Worm (Caenorhabditis elegans) whole organism, L1 larva: Measurements from ENCODE around the gene ears-2.
A peak's percentile ranks its signal among the peaks of the same experiment; 100 is the strongest.

Experiments
- C16A3.4 ChIP-seq: fragments of 150-350 bp; optimal IDR thresholded peaks from 2 replicates; lab custom pipeline; 2014; ENCODE audit warnings: missing biosample characterization, missing genetic modification characterization
- F16B12.6 ChIP-seq: fragments of 150-350 bp; optimal IDR thresholded peaks from 2 replicates; lab custom pipeline; 2014; ENCODE audit warnings: missing biosample characterization, missing genetic modification characterization
- aha-1 ChIP-seq: fragments of 150-350 bp; optimal IDR thresholded peaks from 2 replicates; lab custom pipeline; 2014; ENCODE audit warnings: missing biosample characterization, missing genetic modification characterization
- alr-1 ChIP-seq: fragments of 200-800 bp; sonication (Bioruptor generic); optimal IDR thresholded peaks from 2 replicates; lab custom pipeline; 2018; ENCODE audit warnings: borderline replicate concordance, mild to moderate bottlenecking, missing genetic modification characterization, missing compliant biosample characterization
- ama-1 ChIP-seq: fragments of 150-350 bp; optimal IDR thresholded peaks from 2 replicates; lab custom pipeline; 2014
- ceh-63 ChIP-seq: fragments of 200-800 bp; sonication (Bioruptor generic); optimal IDR thresholded peaks from 2 replicates; lab custom pipeline; 2018; ENCODE audit warnings: mild to moderate bottlenecking, missing genetic modification characterization, missing compliant biosample characterization
- ceh-8 ChIP-seq: fragments of 200-800 bp; sonication (Bioruptor generic); optimal IDR thresholded peaks from 2 replicates; lab custom pipeline; 2018; ENCODE audit warnings: mild to moderate bottlenecking, missing genetic modification characterization, moderate library complexity, missing compliant biosample characterization
- ceh-82 ChIP-seq, 3 experiments: fragments of 150-350 bp in 1 of 3; sonication (generic microtip) in 2 of 3; optimal IDR thresholded peaks; 2 replicates each; lab custom pipeline; 2014 to 2017; ENCODE audit warnings: missing biosample characterization in 3 of 3, missing genetic modification characterization in 3 of 3
- ceh-88 ChIP-seq: fragments of 200-800 bp; sonication (Bioruptor generic); IDR thresholded peaks from 2 replicates; pipeline ENCODE4 v1.3.6; 2022; ENCODE audit warnings: missing genetic modification characterization, missing compliant biosample characterization
- ceh-90 ChIP-seq: sonication (generic microtip); optimal IDR thresholded peaks from 2 replicates; lab custom pipeline; 2016; ENCODE audit warnings: missing genetic modification characterization, missing compliant biosample characterization
- dpl-1 ChIP-seq, 3 experiments: fragments of 150-350 bp in 2 of 3; sonication (generic microtip) in 1 of 3; optimal IDR thresholded peaks; 2 replicates each; lab custom pipeline; 2014 to 2017; ENCODE audit warnings: missing biosample characterization in 3 of 3, missing genetic modification characterization in 3 of 3, missing genetic modification reagents in 3 of 3
- efl-1 ChIP-seq, 4 experiments: fragments of 150-350 bp; optimal IDR thresholded peaks in 3 of 4; peaks in 1 of 4; 1 replicate in 1 of 4; 2 replicates in 3 of 4; lab custom pipeline; 2014; ENCODE audit warnings: missing biosample characterization in 2 of 4, missing genetic modification characterization in 2 of 4, missing genetic modification reagents in 2 of 4
- egl-27 ChIP-seq, 2 experiments: fragments of 150-350 bp in 1 of 2; sonication (generic microtip); optimal IDR thresholded peaks; 3 replicates each; lab custom pipeline; 2017 to 2018; ENCODE audit warnings: missing biosample characterization in 2 of 2, missing genetic modification characterization in 2 of 2, missing genetic modification reagents in 2 of 2
- elt-2 ChIP-seq: sonication (generic microtip); optimal IDR thresholded peaks from 2 replicates; lab custom pipeline; 2016; ENCODE audit warnings: missing genetic modification characterization, mild to moderate bottlenecking, inconsistent platforms, missing compliant biosample characterization, missing genetic modification reagents
- elt-3 ChIP-seq, 6 experiments: fragments of 150-350 bp in 1 of 6; sonication (generic microtip); optimal IDR thresholded peaks; 2 replicates each; lab custom pipeline; 2017 to 2018; ENCODE audit warnings: missing biosample characterization in 6 of 6, missing genetic modification characterization in 6 of 6, inconsistent platforms in 1 of 6
- fkh-10 ChIP-seq: sonication (generic microtip); optimal IDR thresholded peaks from 2 replicates; lab custom pipeline; 2017; ENCODE audit warnings: missing biosample characterization, missing genetic modification reagents, missing genetic modification characterization
- fkh-4 ChIP-seq: sonication (generic microtip); optimal IDR thresholded peaks from 2 replicates; lab custom pipeline; 2016; ENCODE audit warnings: missing compliant biosample characterization, missing genetic modification characterization, borderline replicate concordance
- fkh-8 ChIP-seq: sonication (generic microtip); optimal IDR thresholded peaks from 2 replicates; lab custom pipeline; 2016; ENCODE audit warnings: mild to moderate bottlenecking, missing genetic modification characterization, missing compliant biosample characterization
- fos-1 ChIP-seq: fragments of 150-350 bp; optimal IDR thresholded peaks from 2 replicates; lab custom pipeline; 2014; ENCODE audit warnings: missing biosample characterization, missing genetic modification characterization
- hpl-2 ChIP-seq: fragments of 150-350 bp; optimal IDR thresholded peaks from 2 replicates; lab custom pipeline; 2014; ENCODE audit warnings: missing biosample characterization, missing genetic modification reagents, missing genetic modification characterization
- jun-1 ChIP-seq: fragments of 150-350 bp; optimal IDR thresholded peaks from 2 replicates; lab custom pipeline; 2014; ENCODE audit warnings: missing biosample characterization, missing genetic modification reagents, missing genetic modification characterization
- lin-14 ChIP-seq: fragments of 200-800 bp; sonication (Bioruptor generic); optimal IDR thresholded peaks from 2 replicates; lab custom pipeline; 2018; ENCODE audit warnings: mild to moderate bottlenecking, missing genetic modification characterization, moderate library complexity, missing compliant biosample characterization
- lin-15B ChIP-seq: fragments of 150-350 bp; sonication (generic microtip); optimal IDR thresholded peaks from 3 replicates; lab custom pipeline; 2014; ENCODE audit warnings: missing biosample characterization, missing genetic modification characterization
- lin-35 ChIP-seq, 2 experiments: fragments of 150-350 bp; optimal IDR thresholded peaks; 2 replicates each; lab custom pipeline; 2014; ENCODE audit warnings: missing biosample characterization in 2 of 2, missing genetic modification characterization in 2 of 2, missing genetic modification reagents in 2 of 2
- lir-3 ChIP-seq: sonication (generic microtip); optimal IDR thresholded peaks from 2 replicates; lab custom pipeline; 2016; ENCODE audit warnings: mild to moderate bottlenecking, missing genetic modification characterization, moderate library complexity, missing compliant biosample characterization; ENCODE audit not compliant: poor library complexity
- mdl-1 ChIP-seq, 2 experiments: fragments of 150-350 bp; optimal IDR thresholded peaks; 2 replicates each; lab custom pipeline; 2014 to 2017; ENCODE audit warnings: missing biosample characterization in 2 of 2, missing genetic modification characterization in 2 of 2, inconsistent platforms in 1 of 2
- mef-2 ChIP-seq: fragments of 150-350 bp; optimal IDR thresholded peaks from 2 replicates; lab custom pipeline; 2014; ENCODE audit warnings: missing biosample characterization, missing genetic modification characterization
- nhr-19 ChIP-seq: fragments of 200-800 bp; sonication (Bioruptor generic); conservative IDR thresholded peaks from 2 replicates; pipeline ENCODE4 v1.3.6; 2022; ENCODE audit warnings: missing genetic modification characterization, missing compliant biosample characterization
- nhr-20 ChIP-seq: sonication (generic microtip); optimal IDR thresholded peaks from 2 replicates; lab custom pipeline; 2016; ENCODE audit warnings: mild to moderate bottlenecking, missing genetic modification characterization, missing compliant biosample characterization
- nhr-28 ChIP-seq: fragments of 150-350 bp; optimal IDR thresholded peaks from 2 replicates; lab custom pipeline; 2014; ENCODE audit warnings: missing biosample characterization, missing genetic modification characterization
- nhr-77 ChIP-seq: fragments of 150-350 bp; optimal IDR thresholded peaks from 2 replicates; lab custom pipeline; 2014; ENCODE audit warnings: missing biosample characterization, missing genetic modification characterization
- nhr-85 ChIP-seq: sonication (generic microtip); peaks from one replicate; lab custom pipeline; 2016; ENCODE audit warnings: missing genetic modification characterization, inconsistent platforms, missing compliant biosample characterization
- nhr-90 ChIP-seq: sonication (generic microtip); optimal IDR thresholded peaks from 2 replicates; lab custom pipeline; 2016; ENCODE audit warnings: mild to moderate bottlenecking, missing genetic modification characterization, missing compliant biosample characterization; ENCODE audit not compliant: poor library complexity
- pax-3 ChIP-seq: fragments of 200-800 bp; sonication (Bioruptor generic); optimal IDR thresholded peaks from 2 replicates; lab custom pipeline; 2018; ENCODE audit warnings: mild to moderate bottlenecking, missing genetic modification characterization, moderate library complexity, missing compliant biosample characterization
- skn-1 ChIP-seq: fragments of 150-350 bp; optimal IDR thresholded peaks from 2 replicates; lab custom pipeline; 2014; ENCODE audit warnings: missing biosample characterization, missing genetic modification characterization
- sox-4 ChIP-seq: sonication (generic microtip); optimal IDR thresholded peaks from 2 replicates; lab custom pipeline; 2016; ENCODE audit warnings: missing genetic modification characterization, missing compliant biosample characterization
- sup-37 ChIP-seq: fragments of 200-800 bp; sonication (Bioruptor generic); optimal IDR thresholded peaks from 2 replicates; lab custom pipeline; 2018; ENCODE audit warnings: mild to moderate bottlenecking, missing genetic modification characterization, missing compliant biosample characterization
- tbx-2 ChIP-seq: sonication (generic microtip); optimal IDR thresholded peaks from 2 replicates; lab custom pipeline; 2016; ENCODE audit warnings: missing genetic modification characterization, missing compliant biosample characterization
- unc-130 ChIP-seq: fragments of 150-350 bp; optimal IDR thresholded peaks from 2 replicates; lab custom pipeline; 2017; ENCODE audit warnings: missing biosample characterization, missing genetic modification characterization, inconsistent platforms
- unc-98 ChIP-seq: fragments of 200-800 bp; sonication (Bioruptor generic); IDR thresholded peaks from 2 replicates; pipeline ENCODE4 v1.3.6; 2022; ENCODE audit warnings: missing genetic modification characterization, missing compliant biosample characterization
- zag-1 ChIP-seq: fragments of 150-350 bp; optimal IDR thresholded peaks from 2 replicates; lab custom pipeline; 2014; ENCODE audit warnings: missing biosample characterization, missing genetic modification characterization
- zip-4 ChIP-seq: fragments of 200-800 bp; sonication (Bioruptor generic); optimal IDR thresholded peaks from 2 replicates; lab custom pipeline; 2018; ENCODE audit warnings: mild to moderate bottlenecking, missing genetic modification characterization, moderate library complexity, missing compliant biosample characterization
- ztf-11 ChIP-seq, 2 experiments: sonication (generic microtip); optimal IDR thresholded peaks; 2 replicates each; lab custom pipeline; 2016 to 2017; ENCODE audit warnings: missing genetic modification characterization in 2 of 2, missing biosample characterization in 1 of 2, missing compliant biosample characterization in 1 of 2

ears-2 gene

DNA sequence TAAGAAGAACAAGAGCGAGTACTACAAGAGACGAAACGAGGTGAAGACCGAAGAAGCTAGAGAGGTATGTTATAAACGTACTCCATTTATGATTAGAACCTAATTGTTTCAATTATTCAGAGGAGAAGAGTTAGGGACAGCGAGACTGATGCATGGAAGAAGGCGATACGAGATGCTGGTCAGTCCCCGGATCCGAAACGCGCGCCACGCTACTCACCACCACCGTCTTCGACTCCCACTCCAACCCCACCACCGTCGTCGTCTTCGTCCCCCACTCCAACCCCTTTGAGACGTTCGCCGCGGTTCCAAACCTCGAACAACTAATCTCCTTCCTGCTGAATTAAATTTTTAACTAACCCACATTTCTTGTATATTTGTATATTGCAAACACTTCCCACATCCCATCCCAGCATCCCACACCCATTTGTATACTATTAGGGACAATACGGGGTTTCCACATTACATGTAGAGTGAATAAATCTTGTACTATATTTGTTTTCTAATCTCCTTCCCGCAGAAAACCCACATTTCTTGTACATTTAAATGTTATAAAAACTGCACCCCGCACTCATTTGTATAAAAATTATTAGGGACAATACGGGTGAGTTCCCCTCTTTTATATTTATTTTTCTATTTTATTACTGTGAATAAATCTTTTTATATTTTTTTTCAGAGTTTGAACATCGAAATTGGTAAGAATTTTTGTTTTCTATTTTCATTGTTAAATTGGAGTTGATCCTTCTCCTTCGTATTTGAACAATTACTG lies 2.8 kb downstream of the ears-2 start:
- TF ChIP-seq efl-1 (optimal IDR thresholded peaks at IDR 0.05; lab: Kevin White, UChicago) (no peak), efl-1 (GFP tag; optimal IDR thresholded peaks at IDR 0.05 in 1 of 2; lab: Kevin White, UChicago) (peak in 1 of 2 experiments; percentile 10), tbx-2 (tag; lab: Kevin White, UChicago) (no peak)

DNA sequence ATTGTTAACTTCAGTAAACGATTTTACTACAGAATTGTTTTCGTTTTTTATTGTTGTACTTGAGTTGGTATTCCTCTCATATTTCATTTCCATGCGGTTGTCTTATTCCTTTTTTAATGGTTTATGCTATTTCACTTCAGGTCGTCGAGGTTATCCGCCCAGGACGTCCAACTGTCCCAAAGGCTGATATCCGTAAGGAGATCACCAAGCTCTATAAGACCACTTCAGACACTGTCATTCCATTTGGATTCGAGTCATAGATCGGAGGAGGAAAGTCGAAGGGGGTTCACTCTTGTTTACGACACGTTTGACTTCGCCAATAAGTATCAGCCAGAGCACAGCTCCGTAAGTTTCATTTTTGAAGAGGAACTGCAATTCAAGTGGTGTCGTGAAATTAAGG lies 3.7 kb downstream of the ears-2 start, which contains the start of gene T07A9.14:
Gene T07A9.14, plus strand, starts transcription at position 124 of the 400 bp plus-strand sequence.
- TF ChIP-seq nhr-28 (no peak), alr-1 (no peak), nhr-19 (GFP tag; lab: Robert Waterston, UW) (no peak), zag-1 (tag; lab: Kevin White, UChicago) (no peak), ztf-11 (tag; optimal IDR thresholded peaks at IDR 0.05; lab: Kevin White, UChicago) (no peak), fkh-10 (GFP tag; lab: Kevin White, UChicago) (no peak)

DNA sequence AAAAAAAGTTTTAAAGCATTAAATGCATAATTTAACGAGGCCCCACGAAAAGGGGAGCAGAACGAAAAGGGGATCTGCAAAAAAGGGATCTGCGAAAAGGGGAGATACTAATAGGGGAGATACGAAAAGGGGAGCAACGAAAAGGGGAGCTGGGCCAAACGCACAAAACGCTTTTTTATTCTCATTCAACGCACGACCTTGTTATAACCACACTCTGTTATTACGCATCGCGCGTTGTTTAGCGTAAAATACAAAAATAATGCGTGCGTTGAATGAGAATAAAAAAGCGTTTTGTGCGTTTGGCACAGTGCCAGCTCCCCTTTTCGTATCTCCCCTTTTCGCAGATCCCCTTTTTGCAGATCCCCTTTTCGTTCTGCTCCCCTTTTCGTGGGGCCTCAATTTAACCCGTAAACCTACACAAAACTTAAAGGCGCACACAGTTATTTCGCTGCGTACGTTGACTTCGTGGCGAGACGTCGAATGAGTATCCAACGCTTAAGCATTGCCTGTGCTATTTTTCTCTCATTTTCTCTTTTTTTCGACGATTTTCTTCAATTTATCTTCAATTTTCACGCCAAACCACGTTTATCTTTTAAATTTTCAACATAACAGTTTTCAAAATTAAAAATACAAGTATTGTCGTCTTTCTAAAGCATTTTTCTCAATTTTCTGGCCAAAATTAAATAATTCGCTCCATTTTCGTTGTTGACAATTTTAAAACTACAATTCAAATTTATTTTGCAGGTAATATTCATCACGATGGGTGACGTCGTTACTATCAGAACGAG lies 4.9 kb downstream of the ears-2 start, which contains the start of gene rps-24:
Gene rps-24, plus strand, starts transcription at position 738 of the 788 bp plus-strand sequence.
- TF ChIP-seq ceh-8 (GFP tag; lab: Kevin White, UChicago) (peak; percentile 90), fkh-8 (tag; lab: Kevin White, UChicago) (peak; percentile 97), lin-15B (peak; percentile 82), elt-2 (tag; lab: Kevin White, UChicago) (peak; percentile 39), hpl-2 (GFP tag; lab: Kevin White, UChicago) (peak; percentile 22), nhr-19 (GFP tag; lab: Robert Waterston, UW) (peak; percentile 96), ceh-90 (tag; lab: Kevin White, UChicago) (peak; percentile 43), jun-1 (tag; lab: Kevin White, UChicago) (peak; percentile 86), sox-4 (tag; lab: Kevin White, UChicago) (peak; percentile 88), ceh-88 (peak; percentile 96), zip-4 (GFP tag; lab: Kevin White, UChicago) (peak; percentile 12), efl-1 (optimal IDR thresholded peaks at IDR 0.05; lab: Kevin White, UChicago) (peak; percentile 86 to 93), efl-1 (GFP tag; optimal IDR thresholded peaks at IDR 0.05 in 1 of 2; lab: Kevin White, UChicago) (peak; percentile 74 to 98), fos-1 (tag; lab: Kevin White, UChicago) (peak; percentile 80), ceh-63 (GFP tag; lab: Kevin White, UChicago) (peak; percentile 1), nhr-90 (peak; percentile 96), nhr-85 (peak; percentile 95), lin-14 (GFP tag; lab: Kevin White, UChicago) (peak; percentile 91), nhr-77 (tag; lab: Kevin White, UChicago) (peak; percentile 87), ama-1 (lab: Kevin White, UChicago) (peak; percentile 41), ceh-82 (tag; optimal IDR thresholded peaks at IDR 0.05; lab: Kevin White, UChicago) (peak; percentile 83 to 94 (median 86)), egl-27 (tag; optimal IDR thresholded peaks at IDR 0.05; lab: Kevin White, UChicago) (peak in 1 of 2 experiments; percentile 32), fkh-10 (GFP tag; lab: Kevin White, UChicago) (peak; percentile 78), aha-1 (tag; lab: Kevin White, UChicago) (peak; percentile 34), pax-3 (peak; percentile 90), mdl-1 (tag; optimal IDR thresholded peaks at IDR 0.05; lab: Kevin White, UChicago) (peak in 1 of 2 experiments; percentile 84), ztf-11 (tag; optimal IDR thresholded peaks at IDR 0.05; lab: Kevin White, UChicago) (peak in 1 of 2 experiments; percentile 91), unc-98 (peak; percentile 96), lir-3 (tag; lab: Kevin White, UChicago) (peak; percentile 92), fkh-4 (tag; lab: Kevin White, UChicago) (peak; percentile 76), F16B12.6 (peak; percentile 63), sup-37 (peak; percentile 7), lin-35 (GFP tag; optimal IDR thresholded peaks at IDR 0.05; lab: Kevin White, UChicago) (peak; percentile 81 to 90), elt-3 (tag; optimal IDR thresholded peaks at IDR 0.05; lab: Kevin White, UChicago) (peak in 3 of 6 experiments; percentile 39 to 80 (median 73)), skn-1 (tag; lab: Kevin White, UChicago) (peak; percentile 59), nhr-20 (tag; lab: Kevin White, UChicago) (peak; percentile 91), dpl-1 (GFP tag; optimal IDR thresholded peaks at IDR 0.05; lab: Kevin White, UChicago) (peak; percentile 75 to 80 (median 80)), mef-2 (peak; percentile 5), unc-130 (peak; percentile 85), C16A3.4 (tag; lab: Kevin White, UChicago) (peak; percentile 92)
